ENCODE assay signal across 4 fruit fly cellular contexts in genomic region chr3R:30915235-30915634, dm6.
TF ChIP-seq lines count a peak whose summit lies in the region.

No protein-coding gene starts in this region.

- no peak for TF ChIP-seq CTCF in whole organism, embryonic (GFP tag; optimal IDR thresholded peaks at IDR 0.05; lab: Kevin White, UChicago)

TF ChIP-seq in whole organism, adult, 20 proteins besides CTCF, POLR2A, EP300 and RAD21:
- TF ChIP-seq tj (GFP tag; optimal IDR thresholded peaks at IDR 0.05; lab: Kevin White, UChicago) (peak; percentile 13), pad (GFP tag; optimal IDR thresholded peaks at IDR 0.05; lab: Kevin White, UChicago) (peak; percentile 14), Clk (GFP tag; optimal IDR thresholded peaks at IDR 0.05; lab: Kevin White, UChicago) (peak; percentile 28), Crg-1 (GFP tag; optimal IDR thresholded peaks at IDR 0.05; lab: Kevin White, UChicago) (no peak), CG1620 (GFP tag; optimal IDR thresholded peaks at IDR 0.05; lab: Kevin White, UChicago) (no peak), CG11617 (GFP tag; optimal IDR thresholded peaks at IDR 0.05; lab: Kevin White, UChicago) (peak; percentile 28), CG7045 (GFP tag; optimal IDR thresholded peaks at IDR 0.05; lab: Kevin White, UChicago) (no peak), Hr96 (GFP tag; optimal IDR thresholded peaks at IDR 0.05; lab: Kevin White, UChicago) (peak; percentile 5)

TF ChIP-seq in whole organism, embryonic, 481 proteins besides CTCF, POLR2A, EP300 and RAD21 (continues in another document):
- TF ChIP-seq zen (tag; optimal IDR thresholded peaks at IDR 0.05; lab: Kevin White, UChicago) (no peak), HLH54F (GFP tag; optimal IDR thresholded peaks at IDR 0.05; lab: Kevin White, UChicago) (no peak), CG4282 (GFP tag; optimal IDR thresholded peaks at IDR 0.05; lab: Kevin White, UChicago) (no peak), slou (GFP tag; optimal IDR thresholded peaks at IDR 0.05; lab: Kevin White, UChicago) (no peak), dmrt99B (tag; optimal IDR thresholded peaks at IDR 0.05; lab: Kevin White, UChicago) (no peak), stc (GFP tag; IDR thresholded peaks at IDR 0.05; lab: Robert Waterston, UW) (no peak), ci (GFP tag; IDR thresholded peaks at IDR 0.05; lab: Robert Waterston, UW) (0 out of 3 replicates have a peak, but pooled peaks have one; percentile 23), GATAe (GFP tag; conservative IDR thresholded peaks at IDR 0.05; lab: Robert Waterston, UW) (peak; percentile 98), dimm (GFP tag; IDR thresholded peaks at IDR 0.05; lab: Robert Waterston, UW) (no peak), Aef1 (GFP tag; IDR thresholded peaks at IDR 0.05; lab: Robert Waterston, UW) (peak; percentile 12; the same call in 1 of the 3 replicates), CG2129 (GFP tag; IDR thresholded peaks at IDR 0.05; lab: Robert Waterston, UW; ENCODE audit: partially characterized antibody) (no peak), mam (GFP tag; optimal IDR thresholded peaks at IDR 0.05; lab: Kevin White, UChicago) (no peak), wdn (GFP tag; IDR thresholded peaks at IDR 0.05; lab: Robert Waterston, UW) (no peak), crol (GFP tag; IDR thresholded peaks at IDR 0.05; lab: Robert Waterston, UW) (peak; percentile 98), CG12769 (tag; optimal IDR thresholded peaks at IDR 0.05; lab: Kevin White, UChicago) (peak; percentile 39), Med (GFP tag; lab: Kevin White, UChicago) (peak; percentile 28), Hr39 (optimal IDR thresholded peaks at IDR 0.05; lab: Kevin White, UChicago) (no peak), sens (GFP tag; lab: Kevin White, UChicago) (peak; percentile 65), CG2678 (tag; optimal IDR thresholded peaks at IDR 0.05; lab: Kevin White, UChicago) (peak; percentile 25), Mad (GFP tag; optimal IDR thresholded peaks at IDR 0.05; lab: Kevin White, UChicago) (no peak), nom (GFP tag; optimal IDR thresholded peaks at IDR 0.05; lab: Kevin White, UChicago) (no peak), NFAT (GFP tag; IDR thresholded peaks at IDR 0.05; lab: Robert Waterston, UW) (0 out of 2 replicates have a peak, but pooled peaks have one; percentile 6), MESR4 (GFP tag; optimal IDR thresholded peaks at IDR 0.05; lab: Kevin White, UChicago) (no peak), CG3281 (GFP tag; optimal IDR thresholded peaks at IDR 0.05; lab: Kevin White, UChicago) (peak; percentile 26), lab (GFP tag; optimal IDR thresholded peaks at IDR 0.05; lab: Kevin White, UChicago) (peak; percentile 28), salm (tag; optimal IDR thresholded peaks at IDR 0.05; lab: Kevin White, UChicago) (no peak), grn (GFP tag; optimal IDR thresholded peaks at IDR 0.05; lab: Kevin White, UChicago) (no peak), CG34376 (GFP tag; optimal IDR thresholded peaks at IDR 0.05; lab: Kevin White, UChicago) (no peak), CG2875 (GFP tag; optimal IDR thresholded peaks at IDR 0.05; lab: Kevin White, UChicago) (peak; percentile 14)

TF ChIP-seq in whole organism, prepupa, 60 proteins besides CTCF, POLR2A, EP300 and RAD21:
- TF ChIP-seq fkh (GFP tag; optimal IDR thresholded peaks at IDR 0.05; lab: Kevin White, UChicago), result peak; percentile 77
- TF ChIP-seq Hr38 (GFP tag; optimal IDR thresholded peaks at IDR 0.05; lab: Kevin White, UChicago), result no peak
- TF ChIP-seq CG8119 (GFP tag; IDR thresholded peaks at IDR 0.05; lab: Robert Waterston, UW), result no peak
- 0 out of 3 replicates have a peak, but pooled peaks have one; percentile 30 for TF ChIP-seq CG6163 (GFP tag; IDR thresholded peaks at IDR 0.05; lab: Robert Waterston, UW)
- TF ChIP-seq esn (GFP tag; optimal IDR thresholded peaks at IDR 0.05; lab: Kevin White, UChicago), result no peak
- TF ChIP-seq CG15336 (GFP tag; IDR thresholded peaks at IDR 0.05; lab: Robert Waterston, UW), result no peak
- TF ChIP-seq dsx (GFP tag; optimal IDR thresholded peaks at IDR 0.05; lab: Kevin White, UChicago; ENCODE audit: poor library complexity, severe bottlenecking), result no peak
- TF ChIP-seq Eip75B (GFP tag; optimal IDR thresholded peaks at IDR 0.05; lab: Kevin White, UChicago), result no peak
- TF ChIP-seq OdsH (GFP tag; optimal IDR thresholded peaks at IDR 0.05; lab: Kevin White, UChicago), result no peak
- no peak for TF ChIP-seq CG3032 (tag; optimal IDR thresholded peaks at IDR 0.05; lab: Kevin White, UChicago)
- TF ChIP-seq Sox15 (GFP tag; optimal IDR thresholded peaks at IDR 0.05; lab: Kevin White, UChicago), result no peak
- TF ChIP-seq CG6854 (GFP tag; optimal IDR thresholded peaks at IDR 0.05; lab: Kevin White, UChicago), result no peak

TF ChIP-seq in whole organism, pupa, 21 proteins besides CTCF, POLR2A, EP300 and RAD21:
- no peak for TF ChIP-seq Ets98B (GFP tag; IDR thresholded peaks at IDR 0.05; lab: Robert Waterston, UW)
- no peak for TF ChIP-seq rn (GFP tag; IDR thresholded peaks at IDR 0.05; lab: Robert Waterston, UW)
- 0 out of 3 replicates have a peak, but pooled peaks have one; percentile 24 for TF ChIP-seq fd96Ca (GFP tag; IDR thresholded peaks at IDR 0.05; lab: Robert Waterston, UW)
